Fruit fly (Drosophila melanogaster): ENCODE measurements around the gene CG4161.

DNA sequence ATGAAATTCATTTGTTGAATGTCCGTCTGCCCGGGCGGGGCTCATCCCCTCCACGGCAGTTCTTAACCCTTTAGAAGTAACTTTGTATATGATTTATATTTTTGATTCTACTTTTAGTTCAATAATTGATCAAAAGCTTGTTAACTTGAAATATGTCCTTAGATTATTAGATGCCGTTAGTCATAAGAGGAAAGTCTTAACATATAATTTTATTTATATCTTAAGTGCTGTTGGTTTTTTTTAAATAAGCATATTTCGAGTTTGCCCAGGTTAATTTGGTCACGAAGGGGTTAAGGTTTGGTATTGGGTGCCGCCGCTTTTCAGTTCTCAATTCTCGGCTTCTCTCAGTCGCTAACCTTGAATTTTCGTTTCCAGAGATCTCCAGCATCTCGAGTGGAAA, 44.1 kb upstream of the CG4161 start:
- TF ChIP-seq Mnt (GFP tag; optimal IDR thresholded peaks at IDR 0.05) (no peak), Clk (GFP tag; optimal IDR thresholded peaks at IDR 0.05) (no peak), pad (GFP tag; optimal IDR thresholded peaks at IDR 0.05) (no peak), CG7101 (tag; optimal IDR thresholded peaks at IDR 0.05) (no peak)

All from whole organism, adult.